Fruit fly (Drosophila melanogaster): ENCODE results near the gene CG12994.

The CG12994 gene

DNA sequence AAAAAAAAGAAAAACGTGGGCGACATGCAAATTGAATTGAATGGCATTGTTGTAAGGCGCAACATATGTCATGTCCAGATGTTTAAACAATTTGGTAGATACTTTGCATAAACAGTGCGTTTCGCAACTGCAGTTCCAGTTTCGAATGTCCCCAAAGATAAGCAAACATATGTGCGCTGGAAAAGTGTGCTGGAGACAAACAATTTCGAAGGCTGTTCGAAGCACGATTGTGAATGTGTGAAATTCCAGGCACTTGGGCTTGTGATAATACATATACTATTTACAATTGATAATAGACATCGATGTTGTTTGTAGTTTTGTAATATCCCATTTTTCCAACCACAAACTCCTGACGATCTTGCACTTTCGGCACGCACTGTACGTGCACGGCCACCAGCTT lies 39.0 kb upstream of the CG12994 start (continued):
- TF ChIP-seq Nf-YC (tag; optimal IDR thresholded peaks at IDR 0.05) (peak; percentile 5), CG4820 (GFP tag; optimal IDR thresholded peaks at IDR 0.05) (no peak), CG12942 (GFP tag; optimal IDR thresholded peaks at IDR 0.05) (no peak), usp (GFP tag; optimal IDR thresholded peaks at IDR 0.05) (no peak), HLHmδ (GFP tag; optimal IDR thresholded peaks at IDR 0.05) (no peak), CG13894 (tag; optimal IDR thresholded peaks at IDR 0.05) (no peak), pros (GFP tag; optimal IDR thresholded peaks at IDR 0.05) (no peak), chif (GFP tag; optimal IDR thresholded peaks at IDR 0.05) (no peak), maf-S (GFP tag; optimal IDR thresholded peaks at IDR 0.05) (no peak), CG15269 (tag; optimal IDR thresholded peaks at IDR 0.05) (peak; percentile 63), Ssrp (tag; optimal IDR thresholded peaks at IDR 0.05) (no peak), caup (GFP tag; optimal IDR thresholded peaks at IDR 0.05; ENCODE audit: severe bottlenecking) (no peak), salm (tag; optimal IDR thresholded peaks at IDR 0.05) (no peak), CG11247 (GFP tag; IDR thresholded peaks at IDR 0.05) (no peak), CG8478 (optimal IDR thresholded peaks at IDR 0.05) (no peak), Trl (optimal IDR thresholded peaks at IDR 0.05) (no peak), Trl (GFP tag; optimal IDR thresholded peaks at IDR 0.05) (no peak), Side (GFP tag; optimal IDR thresholded peaks at IDR 0.05) (no peak), CG32532 (GFP tag; IDR thresholded peaks at IDR 0.05) (0 out of 2 replicates have a peak, but pooled peaks have one; percentile 16), rib (GFP tag; IDR thresholded peaks at IDR 0.05) (no peak), CG13424 (tag; optimal IDR thresholded peaks at IDR 0.05) (peak; percentile 43), CHES-1-like (GFP tag; optimal IDR thresholded peaks at IDR 0.05) (no peak), tap (tag; optimal IDR thresholded peaks at IDR 0.05) (peak; percentile 26), inv (GFP tag; IDR thresholded peaks at IDR 0.05; ENCODE audit: partially characterized antibody) (no peak), CG1603 (tag; optimal IDR thresholded peaks at IDR 0.05) (peak; percentile 35), Xrp1 (GFP tag; IDR thresholded peaks at IDR 0.05) (peak; percentile 36; the same call in 1 of the 2 replicates), Hand (GFP tag; optimal IDR thresholded peaks at IDR 0.05) (no peak), HLH54F (GFP tag; optimal IDR thresholded peaks at IDR 0.05) (no peak), Ets97D (GFP tag; optimal IDR thresholded peaks at IDR 0.05) (no peak), wdn (GFP tag; IDR thresholded peaks at IDR 0.05) (no peak), Hr39 (optimal IDR thresholded peaks at IDR 0.05) (no peak), chm (GFP tag; IDR thresholded peaks at IDR 0.05) (0 out of 2 replicates have a peak, but pooled peaks have one; percentile 12), Hr51 (GFP tag; optimal IDR thresholded peaks at IDR 0.05) (peak in 1 of 2 experiments; percentile 59), Mrtf (GFP tag; IDR thresholded peaks at IDR 0.05) (no peak), nau (GFP tag; optimal IDR thresholded peaks at IDR 0.05) (peak; percentile 7), CG32772 (GFP tag; IDR thresholded peaks at IDR 0.05) (no peak), ase (GFP tag; IDR thresholded peaks at IDR 0.05) (peak; percentile 13; the same call in 1 of the 3 replicates), Jarid2 (GFP tag; optimal IDR thresholded peaks at IDR 0.05) (no peak), CG15011 (GFP tag; optimal IDR thresholded peaks at IDR 0.05) (no peak), CG4360 (GFP tag; IDR thresholded peaks at IDR 0.05) (no peak), al (GFP tag; IDR thresholded peaks at IDR 0.05) (no peak), CG17829 (tag; optimal IDR thresholded peaks at IDR 0.05) (no peak), D19A (tag; optimal IDR thresholded peaks at IDR 0.05) (no peak), Sox102F (GFP tag; optimal IDR thresholded peaks at IDR 0.05) (peak; percentile 58), CG12659 (GFP tag; optimal IDR thresholded peaks at IDR 0.05) (peak; percentile 6), CG14710 (tag; optimal IDR thresholded peaks at IDR 0.05) (no peak), crc (GFP tag; optimal IDR thresholded peaks at IDR 0.05) (no peak), CTCF (GFP tag; optimal IDR thresholded peaks at IDR 0.05) (no peak), H2.0 (GFP tag; IDR thresholded peaks at IDR 0.05) (no peak), CG17359 (tag; optimal IDR thresholded peaks at IDR 0.05) (peak; percentile 29), knrl (GFP tag; IDR thresholded peaks at IDR 0.05; ENCODE audit: partially characterized antibody) (no peak), CG1602 (GFP tag; optimal IDR thresholded peaks at IDR 0.05) (no peak), sima (GFP tag; optimal IDR thresholded peaks at IDR 0.05) (no peak)
